Fruit fly (Drosophila melanogaster): ENCODE measurements around the gene CG14695.

- TF ChIP-seq Clk (GFP tag; optimal IDR thresholded peaks at IDR 0.05) (no peak), pad (GFP tag; optimal IDR thresholded peaks at IDR 0.05) (no peak), kay (GFP tag; ENCODE audit: borderline replicate concordance) (no peak), CG7101 (tag; optimal IDR thresholded peaks at IDR 0.05) (no peak), CG11617 (GFP tag; optimal IDR thresholded peaks at IDR 0.05) (no peak)
Measured at dm6 chr3R:10842422-10842821, 36.7 kb downstream of the CG14695 start.
